Worm (Caenorhabditis elegans) whole organism, early embryonic: ENCODE data around the gene C28H8.5.

Experiments used
- F13C5.2 ChIP-seq: sonication (generic microtip); optimal IDR thresholded peaks from 2 replicates; lab custom pipeline; 2017; ENCODE audit warnings: mild to moderate bottlenecking, missing genetic modification characterization, inconsistent platforms, missing compliant biosample characterization
- ets-7 ChIP-seq: sonication (generic microtip); optimal IDR thresholded peaks from 2 replicates; lab custom pipeline; 2016; ENCODE audit warnings: missing genotype, missing genetic modification characterization, missing compliant biosample characterization

ce11 chrIII:5897468-5897867 is 13.4 kb downstream of the C28H8.5 start:
- TF ChIP-seq ets-7 (tag; lab: Kevin White, UChicago), result no peak
- TF ChIP-seq F13C5.2 (tag; lab: Kevin White, UChicago), result no peak
